Worm (Caenorhabditis elegans) whole organism, young adult: ENCODE measurements around the gene C30G12.6.

ENCODE experiments used
- F23B12.7 ChIP-seq: sonication (generic microtip); optimal IDR thresholded peaks from 2 replicates; lab custom pipeline; 2017; ENCODE audit warnings: missing genetic modification characterization, mild to moderate bottlenecking, missing compliant biosample characterization, antibody characterized with exemption, moderate library complexity; ENCODE audit not compliant: insufficient read depth
- F33H1.4 ChIP-seq: fragments of 200-800 bp; sonication (Bioruptor generic); IDR thresholded peaks from 2 replicates; pipeline ENCODE4 v1.3.6; 2022; ENCODE audit warnings: missing genetic modification reagents, missing genetic modification characterization, missing compliant biosample characterization
- F39B2.1 ChIP-seq: fragments of 200-800 bp; sonication (Bioruptor generic); IDR thresholded peaks from 2 replicates; pipeline ENCODE4 v1.3.6; 2022; ENCODE audit warnings: missing genetic modification reagents, missing genetic modification characterization, missing compliant biosample characterization
- F52B5.7 ChIP-seq: sonication (generic microtip); optimal IDR thresholded peaks from 2 replicates; lab custom pipeline; 2016; ENCODE audit warnings: mild to moderate bottlenecking, missing genetic modification characterization, missing compliant biosample characterization
- K12H6.12 ChIP-seq: fragments of 200-800 bp; sonication (Bioruptor generic); optimal IDR thresholded peaks from 2 replicates; lab custom pipeline; 2018; ENCODE audit warnings: mild to moderate bottlenecking, missing genetic modification characterization, missing compliant biosample characterization
- T07F8.4 ChIP-seq: sonication (generic microtip); optimal IDR thresholded peaks from 2 replicates; lab custom pipeline; 2016; ENCODE audit warnings: mild to moderate bottlenecking, missing genetic modification characterization, moderate library complexity, missing compliant biosample characterization
- T26A5.8 ChIP-seq: sonication (generic microtip); optimal IDR thresholded peaks from 2 replicates; lab custom pipeline; 2016; ENCODE audit warnings: missing genetic modification characterization, missing compliant biosample characterization
- Y53F4B.3 ChIP-seq: fragments of 200-800 bp; sonication (Bioruptor generic); IDR thresholded peaks from 2 replicates; pipeline ENCODE4 v1.3.6; 2022; ENCODE audit warnings: missing genetic modification reagents, missing genetic modification characterization, missing compliant biosample characterization
- Y53G8AR.9 ChIP-seq: fragments of 200-800 bp; sonication (Bioruptor generic); conservative IDR thresholded peaks from 2 replicates; pipeline ENCODE4 v1.3.6; 2022; ENCODE audit warnings: missing genetic modification reagents, missing genetic modification characterization, missing compliant biosample characterization
- Y67H2A.10 ChIP-seq: fragments of 200-800 bp; sonication (Bioruptor generic); conservative IDR thresholded peaks from 2 replicates; pipeline ENCODE4 v1.3.6; 2022; ENCODE audit warnings: missing genetic modification reagents, missing genetic modification characterization, missing compliant biosample characterization
- Y79H2A.3 ChIP-seq: fragments of 200-800 bp; sonication (Bioruptor generic); conservative IDR thresholded peaks from 2 replicates; pipeline ENCODE4 v1.3.6; 2022; ENCODE audit warnings: missing genetic modification reagents, missing genetic modification characterization, missing compliant biosample characterization
- Y95B8A.8 ChIP-seq: fragments of 200-800 bp; sonication (Bioruptor generic); IDR thresholded peaks from 2 replicates; pipeline ENCODE4 v1.3.6; 2022; ENCODE audit warnings: missing genetic modification reagents, missing genetic modification characterization, missing compliant biosample characterization
- ZK185.1 ChIP-seq: sonication (generic microtip); optimal IDR thresholded peaks from 2 replicates; lab custom pipeline; 2016; ENCODE audit warnings: mild to moderate bottlenecking, missing genetic modification characterization, missing compliant biosample characterization; ENCODE audit not compliant: poor library complexity, severe bottlenecking
- atf-7 ChIP-seq: sonication (generic microtip); optimal IDR thresholded peaks from 2 replicates; lab custom pipeline; 2017; ENCODE audit warnings: mild to moderate bottlenecking, missing genetic modification characterization, missing compliant biosample characterization
- attf-3 ChIP-seq: fragments of 200-800 bp; sonication (Bioruptor generic); conservative IDR thresholded peaks from 2 replicates; pipeline ENCODE4 v1.3.6; 2022; ENCODE audit warnings: missing genetic modification reagents, missing genetic modification characterization, missing compliant biosample characterization
- attf-5 ChIP-seq: fragments of 200-800 bp; sonication (Bioruptor generic); optimal IDR thresholded peaks from 2 replicates; lab custom pipeline; 2018; ENCODE audit warnings: mild to moderate bottlenecking, missing genetic modification characterization, missing compliant biosample characterization
- bed-1 ChIP-seq: fragments of 200-800 bp; sonication (Bioruptor generic); IDR thresholded peaks from 2 replicates; pipeline ENCODE4 v1.3.6; 2022; ENCODE audit warnings: missing genetic modification reagents, missing genetic modification characterization, missing compliant biosample characterization
- bed-2 ChIP-seq: fragments of 200-800 bp; sonication (Bioruptor generic); IDR thresholded peaks from 2 replicates; pipeline ENCODE4 v1.3.6; 2022; ENCODE audit warnings: missing genetic modification reagents, missing genetic modification characterization, missing compliant biosample characterization
- ccch-3 ChIP-seq: fragments of 200-800 bp; sonication (Bioruptor generic); optimal IDR thresholded peaks from 2 replicates; lab custom pipeline; 2018; ENCODE audit warnings: mild to moderate bottlenecking, missing genetic modification characterization, missing compliant biosample characterization
- ceh-27 ChIP-seq: fragments of 200-800 bp; sonication (Bioruptor generic); optimal IDR thresholded peaks from 2 replicates; lab custom pipeline; 2018; ENCODE audit warnings: mild to moderate bottlenecking, missing genetic modification characterization, moderate library complexity, missing compliant biosample characterization
- ceh-40 ChIP-seq: fragments of 200-800 bp; sonication (Bioruptor generic); IDR thresholded peaks from 2 replicates; pipeline ENCODE4 v1.3.6; 2022; ENCODE audit warnings: missing genetic modification characterization, missing compliant biosample characterization
- ceh-58 ChIP-seq: fragments of 200-800 bp; sonication (Bioruptor generic); IDR thresholded peaks from 2 replicates; pipeline ENCODE4 v1.3.6; 2022; ENCODE audit warnings: missing genetic modification characterization, missing compliant biosample characterization
- chd-7 ChIP-seq: sonication (generic microtip); optimal IDR thresholded peaks from 2 replicates; lab custom pipeline; 2016; ENCODE audit warnings: mild to moderate bottlenecking, missing genetic modification characterization, moderate library complexity, missing compliant biosample characterization
- efl-1 ChIP-seq: fragments of 150-350 bp; optimal IDR thresholded peaks from 2 replicates; lab custom pipeline; 2014; ENCODE audit warnings: missing biosample characterization, missing genetic modification reagents, missing genetic modification characterization
- egrh-3 ChIP-seq: fragments of 200-800 bp; sonication (Bioruptor generic); IDR thresholded peaks from 2 replicates; pipeline ENCODE4 v1.3.6; 2022; ENCODE audit warnings: missing genetic modification reagents, missing genetic modification characterization, missing compliant biosample characterization
- ekl-4 ChIP-seq: fragments of 200-800 bp; sonication (Bioruptor generic); IDR thresholded peaks from 2 replicates; pipeline ENCODE4 v1.3.6; 2022; ENCODE audit warnings: missing genetic modification reagents, missing genetic modification characterization, missing compliant biosample characterization
- fkh-3 ChIP-seq: sonication (generic microtip); optimal IDR thresholded peaks from 2 replicates; lab custom pipeline; 2016; ENCODE audit warnings: mild to moderate bottlenecking, missing genetic modification characterization, missing compliant biosample characterization
- him-1 ChIP-seq: sonication (generic microtip); optimal IDR thresholded peaks from 2 replicates; lab custom pipeline; 2016; ENCODE audit warnings: missing genotype, missing genetic modification reagents, missing genetic modification characterization, missing compliant biosample characterization
- hlh-12 ChIP-seq: sonication (generic microtip); optimal IDR thresholded peaks from 2 replicates; lab custom pipeline; 2016; ENCODE audit warnings: missing genetic modification characterization, missing compliant biosample characterization
- hmg-1.2 ChIP-seq: fragments of 200-800 bp; sonication (Bioruptor generic); IDR thresholded peaks from 2 replicates; pipeline ENCODE4 v1.3.6; 2022; ENCODE audit warnings: missing genetic modification reagents, missing genetic modification characterization, missing compliant biosample characterization
- hmg-20 ChIP-seq: fragments of 200-800 bp; sonication (Bioruptor generic); IDR thresholded peaks from 2 replicates; pipeline ENCODE4 v1.3.6; 2022; ENCODE audit warnings: missing genetic modification reagents, missing genetic modification characterization, missing compliant biosample characterization
- lin-40 ChIP-seq: sonication (generic microtip); optimal IDR thresholded peaks from 2 replicates; lab custom pipeline; 2016; ENCODE audit warnings: missing genetic modification characterization, mild to moderate bottlenecking, missing compliant biosample characterization, missing genotype, missing genetic modification reagents
- lsl-1 ChIP-seq: fragments of 200-800 bp; sonication (Bioruptor generic); optimal IDR thresholded peaks from 2 replicates; lab custom pipeline; 2018; ENCODE audit warnings: mild to moderate bottlenecking, missing genetic modification characterization, moderate library complexity, missing compliant biosample characterization
- madf-8 ChIP-seq: fragments of 200-800 bp; sonication (Bioruptor generic); conservative IDR thresholded peaks from 2 replicates; pipeline ENCODE4 v1.3.6; 2022; ENCODE audit warnings: missing genetic modification reagents, missing genetic modification characterization, missing compliant biosample characterization
- nfya-2 ChIP-seq: fragments of 200-800 bp; sonication (Bioruptor generic); IDR thresholded peaks from 2 replicates; pipeline ENCODE4 v1.3.6; 2022; ENCODE audit warnings: missing genetic modification reagents, missing genetic modification characterization, missing compliant biosample characterization
- nfyb-1 ChIP-seq: fragments of 200-800 bp; sonication (Bioruptor generic); IDR thresholded peaks from 2 replicates; pipeline ENCODE4 v1.3.6; 2022; ENCODE audit warnings: missing genetic modification reagents, missing genetic modification characterization, missing compliant biosample characterization
- somi-1 ChIP-seq: fragments of 200-800 bp; sonication (Bioruptor generic); optimal IDR thresholded peaks from 2 replicates; lab custom pipeline; 2018; ENCODE audit warnings: mild to moderate bottlenecking, missing genetic modification characterization, missing compliant biosample characterization
- unc-130 ChIP-seq: sonication (generic microtip); optimal IDR thresholded peaks from 2 replicates; lab custom pipeline; 2016; ENCODE audit warnings: missing genetic modification reagents, missing genetic modification characterization, missing compliant biosample characterization
- zfh-2 ChIP-seq: fragments of 200-800 bp; sonication (Bioruptor generic); conservative IDR thresholded peaks from 2 replicates; pipeline ENCODE4 v1.3.6; 2022; ENCODE audit warnings: missing genetic modification reagents, missing genetic modification characterization, missing compliant biosample characterization
- zim-3 ChIP-seq: sonication (generic microtip); optimal IDR thresholded peaks from 2 replicates; lab custom pipeline; 2017; ENCODE audit warnings: mild to moderate bottlenecking, missing genetic modification characterization, moderate library complexity, missing compliant biosample characterization
- ztf-18 ChIP-seq: sonication (generic microtip); optimal IDR thresholded peaks from 2 replicates; lab custom pipeline; 2016; ENCODE audit warnings: missing genotype, mild to moderate bottlenecking, missing genetic modification characterization, missing compliant biosample characterization

The C30G12.6 gene

ce11 chrII:7326997-7327396 is 31.2 kb upstream of the C30G12.6 start:
- TF ChIP-seq Y53F4B.3 (GFP tag; lab: Robert Waterston, UW): no peak
- TF ChIP-seq hmg-1.2 (GFP tag; lab: Robert Waterston, UW): 0 out of 2 replicates have a peak, but pooled peaks have one; percentile 12
- TF ChIP-seq zfh-2 (GFP tag; lab: Robert Waterston, UW): peak; percentile 90
- 0 out of 2 replicates have a peak, but pooled peaks have one; percentile 48 for TF ChIP-seq egrh-3 (GFP tag; lab: Robert Waterston, UW)
- TF ChIP-seq T26A5.8: no peak
- no peak for TF ChIP-seq ccch-3 (GFP tag; lab: Kevin White, UChicago)
- peak; percentile 18 for TF ChIP-seq zim-3 (tag; lab: Kevin White, UChicago)
- TF ChIP-seq F39B2.1 (GFP tag; lab: Robert Waterston, UW): no peak
- TF ChIP-seq K12H6.12: peak; percentile 59
- peak; percentile 48 for TF ChIP-seq lin-40 (tag; lab: Kevin White, UChicago)
- TF ChIP-seq bed-2: 0 out of 2 replicates have a peak, but pooled peaks have one; percentile 20
- TF ChIP-seq ceh-27: peak; percentile 1
- TF ChIP-seq ceh-40 (GFP tag; lab: Robert Waterston, UW): no peak
- TF ChIP-seq F23B12.7 (tag; lab: Kevin White, UChicago): no peak
- TF ChIP-seq T07F8.4 (tag; lab: Kevin White, UChicago): no peak

DNA sequence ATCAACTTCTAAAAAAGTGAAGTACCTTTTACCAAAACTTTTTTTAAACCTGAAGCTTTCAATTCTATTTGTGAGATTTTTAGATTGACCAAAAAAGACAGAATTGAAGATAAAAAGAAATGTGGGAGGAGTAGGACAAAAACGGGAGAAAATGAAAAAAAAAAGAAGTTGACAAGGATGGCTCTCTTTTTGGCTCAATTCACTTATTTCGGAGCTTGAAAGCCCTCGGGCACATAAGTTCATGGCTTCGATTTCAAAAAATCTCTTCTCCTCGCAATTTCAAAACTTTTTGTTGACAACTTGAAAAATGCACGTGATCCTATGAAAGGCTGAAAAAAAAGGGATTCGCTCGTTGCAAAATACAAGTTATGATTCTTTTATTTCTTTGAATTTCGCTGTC is 30.4 kb upstream of the C30G12.6 start:
- TF ChIP-seq ztf-18 (tag; lab: Kevin White, UChicago) (no peak), hmg-20 (GFP tag; lab: Robert Waterston, UW) (no peak), ceh-40 (GFP tag; lab: Robert Waterston, UW) (no peak)
- TF ChIP-seq, all 124 proteins: peak for 0

DNA sequence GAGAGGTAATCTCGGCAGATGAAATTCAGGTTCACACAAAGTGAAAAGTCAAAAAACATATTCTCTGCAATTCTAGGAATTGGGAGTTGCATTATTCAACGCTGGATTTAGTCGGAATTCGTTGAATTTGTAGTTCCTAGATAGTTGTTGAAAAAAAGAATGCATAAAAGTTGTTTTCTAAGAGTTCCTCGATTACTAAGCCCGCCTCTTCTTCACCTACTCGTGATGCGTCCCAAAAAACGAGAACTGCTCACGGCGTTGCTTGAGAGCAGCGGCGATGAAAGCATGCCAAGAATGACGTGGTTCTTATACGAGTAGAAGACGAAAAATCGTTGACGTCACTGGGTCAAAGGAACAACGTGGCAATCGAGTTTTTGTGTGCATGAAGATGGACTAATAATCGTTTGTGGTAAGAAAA is 29.3 kb upstream of the C30G12.6 start:
- TF ChIP-seq efl-1 (GFP tag; lab: Kevin White, UChicago): no peak
- peak; percentile 32; the same call in 1 of the 2 replicates for TF ChIP-seq nfyb-1 (GFP tag; lab: Robert Waterston, UW)
- TF ChIP-seq hlh-12: no peak
- TF ChIP-seq ceh-27: peak; percentile 5
- TF ChIP-seq Y67H2A.10 (GFP tag; lab: Robert Waterston, UW): no peak
- peak; percentile 16 for TF ChIP-seq ZK185.1 (tag; lab: Kevin White, UChicago)
- peak; percentile 79 for TF ChIP-seq K12H6.12
- no peak for TF ChIP-seq lin-40 (tag; lab: Kevin White, UChicago)
- TF ChIP-seq somi-1: peak; percentile 51
- peak; percentile 62 for TF ChIP-seq atf-7 (tag; lab: Kevin White, UChicago)
- no peak for TF ChIP-seq fkh-3

DNA sequence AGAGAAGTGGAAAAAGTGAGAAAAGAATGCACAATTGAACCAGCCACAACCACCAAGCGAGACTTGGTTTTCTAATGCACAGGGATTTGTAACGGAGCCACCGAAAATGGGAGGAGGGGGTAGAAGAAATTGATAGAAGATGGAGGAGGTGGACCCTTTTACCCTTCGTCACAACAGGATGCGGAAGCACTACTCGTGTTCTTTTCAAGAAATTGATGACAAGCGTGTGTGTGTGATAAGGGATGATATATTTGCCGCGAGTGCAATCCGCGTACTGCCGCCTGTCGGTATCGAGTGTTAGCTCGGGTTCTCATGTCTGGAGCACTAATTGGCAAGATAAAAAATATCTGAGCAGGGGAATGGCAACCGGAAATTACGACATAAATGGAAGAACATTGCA is 28.1 kb upstream of the C30G12.6 start, which contains the start of gene F21D12.3:
Gene F21D12.3 (minus strand): TSS at position 101 of the 400 bp plus-strand sequence.
- TF ChIP-seq F52B5.7 (tag; lab: Kevin White, UChicago): peak; percentile 27
- no peak for TF ChIP-seq attf-5
- no peak for TF ChIP-seq unc-130 (GFP tag; lab: Kevin White, UChicago)
- no peak for TF ChIP-seq nfya-2 (GFP tag; lab: Robert Waterston, UW)
- no peak for TF ChIP-seq ekl-4 (GFP tag; lab: Robert Waterston, UW)
- 0 out of 2 replicates have a peak, but pooled peaks have one; percentile 33 for TF ChIP-seq nfyb-1 (GFP tag; lab: Robert Waterston, UW)
- TF ChIP-seq Y53G8AR.9 (GFP tag; lab: Robert Waterston, UW): 0 out of 2 replicates have a peak, but pooled peaks have one; percentile 24
- TF ChIP-seq F33H1.4 (GFP tag; lab: Robert Waterston, UW): 0 out of 2 replicates have a peak, but pooled peaks have one; percentile 11
- TF ChIP-seq madf-8 (GFP tag; lab: Robert Waterston, UW): no peak
- no peak for TF ChIP-seq lsl-1
- no peak for TF ChIP-seq Y95B8A.8 (GFP tag; lab: Robert Waterston, UW)
- peak; percentile 26 for TF ChIP-seq chd-7 (tag; lab: Kevin White, UChicago)
- no peak for TF ChIP-seq bed-1 (GFP tag; lab: Robert Waterston, UW)
- no peak for TF ChIP-seq Y79H2A.3 (GFP tag; lab: Robert Waterston, UW)
- TF ChIP-seq attf-3 (GFP tag; lab: Robert Waterston, UW): no peak
- TF ChIP-seq him-1 (tag; lab: Kevin White, UChicago): no peak
- 0 out of 2 replicates have a peak, but pooled peaks have one; percentile 32 for TF ChIP-seq ceh-58 (GFP tag; lab: Robert Waterston, UW)
